Worm (Caenorhabditis elegans) whole organism, L3 larva: ENCODE data around the gene aman-1.

Experiments used
- ceh-9 ChIP-seq: sonication (generic microtip); optimal IDR thresholded peaks from 2 replicates; lab custom pipeline; 2018; ENCODE audit warnings: missing biosample characterization, missing genetic modification characterization
- elt-1 ChIP-seq: fragments of 150-350 bp; optimal IDR thresholded peaks from 2 replicates; lab custom pipeline; 2014; ENCODE audit warnings: missing biosample characterization, missing genetic modification characterization
- fkh-10 ChIP-seq: sonication (generic microtip); optimal IDR thresholded peaks from 2 replicates; lab custom pipeline; 2017; ENCODE audit warnings: missing biosample characterization, missing genetic modification reagents, missing genetic modification characterization
- jun-1 ChIP-seq: fragments of 150-350 bp; optimal IDR thresholded peaks from 2 replicates; lab custom pipeline; 2014; ENCODE audit warnings: missing biosample characterization, missing genetic modification reagents, missing genetic modification characterization
- mdl-1 ChIP-seq: fragments of 150-350 bp; optimal IDR thresholded peaks from 2 replicates; lab custom pipeline; 2014; ENCODE audit warnings: missing biosample characterization, missing genetic modification characterization
- nhr-237 ChIP-seq: fragments of 150-350 bp; optimal IDR thresholded peaks from 2 replicates; lab custom pipeline; 2014; ENCODE audit warnings: missing biosample characterization, missing genetic modification characterization
- nhr-28 ChIP-seq: fragments of 150-350 bp; optimal IDR thresholded peaks from 2 replicates; lab custom pipeline; 2014; ENCODE audit warnings: missing biosample characterization, missing genetic modification characterization
- nhr-76 ChIP-seq: fragments of 150-350 bp; sonication (generic microtip); optimal IDR thresholded peaks from 5 replicates; lab custom pipeline; 2014; ENCODE audit warnings: missing biosample characterization, missing genetic modification characterization
- nhr-77 ChIP-seq: fragments of 150-350 bp; optimal IDR thresholded peaks from 2 replicates; lab custom pipeline; 2014; ENCODE audit warnings: missing biosample characterization, missing genetic modification characterization
- sea-2 ChIP-seq: fragments of 150-350 bp; sonication (generic microtip); optimal IDR thresholded peaks from 4 replicates; lab custom pipeline; 2014; ENCODE audit warnings: missing biosample characterization, missing genetic modification reagents, missing genetic modification characterization
- snpc-4 ChIP-seq: fragments of 150-350 bp; optimal IDR thresholded peaks from 2 replicates; lab custom pipeline; 2014; ENCODE audit warnings: missing biosample characterization, missing genetic modification characterization

DNA sequence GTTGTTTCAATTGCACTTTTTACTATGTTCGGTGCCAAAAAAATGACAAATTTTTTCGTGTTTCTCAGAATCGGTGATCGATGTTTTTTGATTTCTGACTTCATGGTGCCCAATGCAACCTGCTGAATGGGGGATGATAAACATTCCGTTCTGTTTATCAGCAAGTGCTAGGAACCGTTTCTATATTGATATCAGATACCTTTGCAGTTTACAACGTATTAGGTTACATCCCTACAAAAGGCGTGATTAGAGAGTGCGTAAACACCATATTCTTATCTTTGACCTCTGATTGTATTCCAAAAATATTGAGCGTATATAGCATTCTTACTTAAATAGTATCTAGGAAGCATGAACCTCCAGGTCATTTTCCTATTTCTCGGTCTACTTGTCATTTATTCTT is at the start of gene aman-1:
- no peak for TF ChIP-seq jun-1 (tag; lab: Kevin White, UChicago)
- TF ChIP-seq sea-2 (GFP tag; lab: Kevin White, UChicago): no peak
- no peak for TF ChIP-seq nhr-237 (tag; lab: Kevin White, UChicago)
- no peak for TF ChIP-seq mdl-1
- no peak for TF ChIP-seq snpc-4 (tag; lab: Kevin White, UChicago)
- TF ChIP-seq nhr-76 (tag; lab: Kevin White, UChicago): no peak
- no peak for TF ChIP-seq elt-1 (tag; lab: Kevin White, UChicago)
- TF ChIP-seq ceh-9 (tag; lab: Kevin White, UChicago): no peak
- no peak for TF ChIP-seq nhr-28
- TF ChIP-seq nhr-77 (tag; lab: Kevin White, UChicago): no peak
- no peak for TF ChIP-seq fkh-10 (GFP tag; lab: Kevin White, UChicago)
